Worm (Caenorhabditis elegans) whole organism, L2 larva: ENCODE data around the gene spex-3.

Source experiments
- C34F6.9 ChIP-seq: fragments of 150-350 bp; optimal IDR thresholded peaks from 2 replicates; lab custom pipeline; 2014; ENCODE audit warnings: missing biosample characterization, missing genetic modification characterization
- Y55F3AM.14 ChIP-seq: fragments of 200-800 bp; sonication (Bioruptor generic); optimal IDR thresholded peaks from 2 replicates; lab custom pipeline; 2018; ENCODE audit warnings: mild to moderate bottlenecking, missing genetic modification characterization, missing compliant biosample characterization
- alr-1 ChIP-seq: fragments of 150-350 bp; optimal IDR thresholded peaks from 2 replicates; lab custom pipeline; 2014; ENCODE audit warnings: missing biosample characterization, missing genetic modification characterization
- aly-2 ChIP-seq: fragments of 150-350 bp; optimal IDR thresholded peaks from 2 replicates; lab custom pipeline; 2014; ENCODE audit warnings: missing biosample characterization, missing genetic modification characterization
- ama-1 ChIP-seq: fragments of 150-350 bp; optimal IDR thresholded peaks from 2 replicates; lab custom pipeline; 2018; ENCODE audit warnings: inconsistent platforms
- blmp-1 ChIP-seq: sonication (generic microtip); optimal IDR thresholded peaks from 2 replicates; lab custom pipeline; 2017; ENCODE audit warnings: missing genetic modification characterization, mild to moderate bottlenecking, missing compliant biosample characterization, antibody characterized with exemption, moderate library complexity; ENCODE audit not compliant: insufficient read depth
- crh-2 ChIP-seq: sonication (generic microtip); optimal IDR thresholded peaks from 2 replicates; lab custom pipeline; 2017; ENCODE audit warnings: missing biosample characterization, missing genetic modification characterization
- dmd-4 ChIP-seq: sonication (generic microtip); optimal IDR thresholded peaks from 2 replicates; lab custom pipeline; 2017; ENCODE audit warnings: missing biosample characterization, missing genetic modification characterization
- elt-1 ChIP-seq: fragments of 150-350 bp; optimal IDR thresholded peaks from 2 replicates; lab custom pipeline; 2014; ENCODE audit warnings: missing biosample characterization, missing genetic modification characterization
- fos-1 ChIP-seq: fragments of 150-350 bp; optimal IDR thresholded peaks from 2 replicates; lab custom pipeline; 2014; ENCODE audit warnings: missing biosample characterization, missing genetic modification characterization
- gmeb-1 ChIP-seq: fragments of 150-350 bp; optimal IDR thresholded peaks from 2 replicates; lab custom pipeline; 2014; ENCODE audit warnings: missing biosample characterization, missing genetic modification characterization
- lin-11 ChIP-seq: fragments of 150-350 bp; sonication (generic microtip); optimal IDR thresholded peaks from 2 replicates; lab custom pipeline; 2014; ENCODE audit warnings: missing biosample characterization, missing genetic modification characterization, inconsistent platforms, mixed read lengths
- lin-13 ChIP-seq: fragments of 150-350 bp; optimal IDR thresholded peaks from 2 replicates; lab custom pipeline; 2014; ENCODE audit warnings: missing biosample characterization, missing genetic modification reagents, missing genetic modification characterization
- lsy-2 ChIP-seq, 2 experiments: fragments of 150-350 bp in 1 of 2; sonication (generic microtip) in 1 of 2; optimal IDR thresholded peaks; 2 replicates each; lab custom pipeline; 2014 to 2017; ENCODE audit warnings: missing biosample characterization in 2 of 2, missing genetic modification characterization in 2 of 2
- mab-5 ChIP-seq: fragments of 150-350 bp; optimal IDR thresholded peaks from 2 replicates; lab custom pipeline; 2014; ENCODE audit warnings: missing biosample characterization, missing genetic modification characterization
- mdl-1 ChIP-seq, 2 experiments: fragments of 150-350 bp in 1 of 2; sonication (generic microtip) in 1 of 2; optimal IDR thresholded peaks; 2 replicates each; lab custom pipeline; 2017; ENCODE audit warnings: missing biosample characterization in 2 of 2, missing genetic modification characterization in 2 of 2
- nhr-11 ChIP-seq: fragments of 150-350 bp; optimal IDR thresholded peaks from 2 replicates; lab custom pipeline; 2014; ENCODE audit warnings: missing biosample characterization, missing genetic modification characterization
- nhr-129 ChIP-seq: fragments of 150-350 bp; optimal IDR thresholded peaks from 2 replicates; lab custom pipeline; 2014; ENCODE audit warnings: missing biosample characterization, missing genetic modification characterization
- nhr-23 ChIP-seq: fragments of 150-350 bp; optimal IDR thresholded peaks from 2 replicates; lab custom pipeline; 2014; ENCODE audit warnings: missing biosample characterization, missing genetic modification reagents, missing genetic modification characterization
- nhr-237 ChIP-seq: fragments of 150-350 bp; optimal IDR thresholded peaks from 2 replicates; lab custom pipeline; 2014; ENCODE audit warnings: missing biosample characterization, missing genetic modification characterization
- nhr-25 ChIP-seq: fragments of 150-350 bp; sonication (generic microtip); optimal IDR thresholded peaks from 3 replicates; lab custom pipeline; 2014; ENCODE audit warnings: missing biosample characterization, missing genetic modification characterization
- nhr-6 ChIP-seq: fragments of 150-350 bp; optimal IDR thresholded peaks from 2 replicates; lab custom pipeline; 2014; ENCODE audit warnings: missing biosample characterization, missing genetic modification characterization
- peb-1 ChIP-seq: fragments of 150-350 bp; optimal IDR thresholded peaks from 2 replicates; lab custom pipeline; 2014; ENCODE audit warnings: missing biosample characterization, missing genetic modification characterization
- sem-4 ChIP-seq: fragments of 150-350 bp; optimal IDR thresholded peaks from 2 replicates; lab custom pipeline; 2014; ENCODE audit warnings: missing biosample characterization, missing genetic modification reagents, missing genetic modification characterization
- skn-1 ChIP-seq: sonication (generic microtip); optimal IDR thresholded peaks from 2 replicates; lab custom pipeline; 2017; ENCODE audit warnings: missing biosample characterization, missing genetic modification characterization
- sma-3 ChIP-seq: sonication (generic microtip); optimal IDR thresholded peaks from 2 replicates; lab custom pipeline; 2016; ENCODE audit warnings: missing genetic modification reagents, missing genetic modification characterization, missing compliant biosample characterization
- sma-9 ChIP-seq, 2 experiments: fragments of 150-350 bp in 1 of 2; sonication (generic microtip) in 1 of 2; optimal IDR thresholded peaks; 2 replicates each; lab custom pipeline; 2014 to 2016; ENCODE audit warnings: missing genetic modification characterization in 2 of 2, mild to moderate bottlenecking in 1 of 2, missing biosample characterization in 1 of 2, missing compliant biosample characterization in 1 of 2, missing genetic modification reagents in 1 of 2, moderate library complexity in 1 of 2
- unc-62 ChIP-seq: fragments of 150-350 bp; optimal IDR thresholded peaks from 2 replicates; lab custom pipeline; 2014; ENCODE audit warnings: missing biosample characterization, missing genetic modification reagents, missing genetic modification characterization
- zag-1 ChIP-seq: fragments of 150-350 bp; optimal IDR thresholded peaks from 2 replicates; lab custom pipeline; 2014; ENCODE audit warnings: missing biosample characterization, missing genetic modification characterization
- ztf-1 ChIP-seq: fragments of 200-800 bp; sonication (Bioruptor generic); conservative IDR thresholded peaks from 2 replicates; pipeline ENCODE4 v1.3.6; 2022; ENCODE audit warnings: missing genetic modification characterization, missing compliant biosample characterization
- ztf-11 ChIP-seq: sonication (generic microtip); optimal IDR thresholded peaks from 2 replicates; lab custom pipeline; 2017; ENCODE audit warnings: missing biosample characterization, missing genetic modification characterization

The spex-3 gene

ce11 chrIII:1665799-1666308 is 36.4 kb downstream of the spex-3 start, which contains the start of gene Y22D7AR.3:
Gene Y22D7AR.3, minus strand, starts transcription at chrIII:1665849.
- no peak for TF ChIP-seq fos-1 (tag; lab: Kevin White, UChicago)
- no peak for TF ChIP-seq zag-1 (tag; lab: Kevin White, UChicago)
- TF ChIP-seq dmd-4 (tag; lab: Kevin White, UChicago) = no peak
- TF ChIP-seq Y55F3AM.14 (GFP tag; lab: Kevin White, UChicago) = no peak
- TF ChIP-seq alr-1 = no peak
- no peak for TF ChIP-seq blmp-1
- no peak for TF ChIP-seq sem-4 (tag; lab: Kevin White, UChicago)
- no peak for TF ChIP-seq C34F6.9
- TF ChIP-seq lsy-2 (tag; optimal IDR thresholded peaks at IDR 0.05; lab: Kevin White, UChicago) = no peak
- no peak for TF ChIP-seq nhr-11 (tag; lab: Kevin White, UChicago)
- no peak for TF ChIP-seq nhr-237 (tag; lab: Kevin White, UChicago)
- no peak for TF ChIP-seq nhr-129 (tag; lab: Kevin White, UChicago)
- no peak for TF ChIP-seq sma-9 (GFP tag; optimal IDR thresholded peaks at IDR 0.05; lab: Kevin White, UChicago)
- TF ChIP-seq sma-9 (tag; optimal IDR thresholded peaks at IDR 0.05; lab: Kevin White, UChicago) = no peak
- TF ChIP-seq, all 48 proteins: peak for 0

- TF ChIP-seq mab-5 (tag; lab: Kevin White, UChicago) = no peak
- TF ChIP-seq peb-1 = no peak
- TF ChIP-seq unc-62 (GFP tag; lab: Kevin White, UChicago) = no peak
- TF ChIP-seq skn-1 (tag; lab: Kevin White, UChicago) = no peak
- no peak for TF ChIP-seq lin-11 (tag; lab: Kevin White, UChicago)
- TF ChIP-seq ztf-11 (tag; lab: Kevin White, UChicago) = no peak
- no peak for TF ChIP-seq ama-1
- TF ChIP-seq gmeb-1 (tag; lab: Kevin White, UChicago) = no peak
- no peak for TF ChIP-seq elt-1 (tag; lab: Kevin White, UChicago)
- TF ChIP-seq sem-4 (tag; lab: Kevin White, UChicago) = no peak
Measured at ce11 chrIII:1665373-1665772, 36.9 kb downstream of the spex-3 start.

ce11 chrIII:1664761-1665266 is 37.4 kb downstream of the spex-3 start, which contains the start of gene Y22D7AL.16:
Gene Y22D7AL.16, minus strand, starts transcription at chrIII:1665216.
- TF ChIP-seq lsy-2 (tag; optimal IDR thresholded peaks at IDR 0.05; lab: Kevin White, UChicago) (no peak), ztf-1 (GFP tag; lab: Robert Waterston, UW) (no peak), nhr-23 (tag; lab: Kevin White, UChicago) (no peak), lin-13 (GFP tag; lab: Kevin White, UChicago) (no peak)
- TF ChIP-seq, all 48 proteins: peak for 0

ce11 chrIII:1663056-1663455 is 39.2 kb downstream of the spex-3 start:
- TF ChIP-seq lin-13 (GFP tag; lab: Kevin White, UChicago) (no peak), crh-2 (tag; lab: Kevin White, UChicago) (no peak), ztf-1 (GFP tag; lab: Robert Waterston, UW) (no peak), nhr-6 (tag; lab: Kevin White, UChicago) (no peak), ama-1 (no peak), nhr-25 (tag; lab: Kevin White, UChicago) (no peak), blmp-1 (no peak), mdl-1 (tag; optimal IDR thresholded peaks at IDR 0.05; lab: Kevin White, UChicago) (no peak), elt-1 (tag; lab: Kevin White, UChicago) (no peak), C34F6.9 (no peak)
- TF ChIP-seq, all 48 proteins: peak for 0

- TF ChIP-seq aly-2 (tag; lab: Kevin White, UChicago) (no peak), fos-1 (tag; lab: Kevin White, UChicago) (no peak), ztf-1 (GFP tag; lab: Robert Waterston, UW) (no peak), ztf-11 (tag; lab: Kevin White, UChicago) (no peak), gmeb-1 (tag; lab: Kevin White, UChicago) (no peak), nhr-6 (tag; lab: Kevin White, UChicago) (no peak), peb-1 (no peak), crh-2 (tag; lab: Kevin White, UChicago) (no peak), sma-3 (no peak), ama-1 (no peak), dmd-4 (tag; lab: Kevin White, UChicago) (no peak), blmp-1 (no peak)
Measured at ce11 chrIII:1662405-1662804, 39.8 kb downstream of the spex-3 start.
